Worm (Caenorhabditis elegans) whole organism, L4 larva: ENCODE measurements around the gene wht-3.

Source experiments
- dmd-9 ChIP-seq: fragments of 200-800 bp; sonication (Bioruptor generic); IDR thresholded peaks from 2 replicates; pipeline ENCODE4 v1.3.6; 2022; ENCODE audit warnings: missing genetic modification reagents, missing genetic modification characterization, missing compliant biosample characterization
- fkh-10 ChIP-seq: fragments of 150-350 bp; optimal IDR thresholded peaks from 2 replicates; lab custom pipeline; 2014; ENCODE audit warnings: missing biosample characterization, missing genetic modification reagents, missing genetic modification characterization

- TF ChIP-seq dmd-9 (GFP tag; lab: Robert Waterston, UW), result no peak
- TF ChIP-seq fkh-10 (GFP tag; lab: Kevin White, UChicago), result no peak
These were observed 38.2 kb upstream of the wht-3 start for ce11 chrIII:4189602-4190001.
